Fruit fly (Drosophila melanogaster) whole organism, embryonic: ENCODE measurements around the gene CG11811.

ENCODE experiments used
- CG13624 ChIP-seq: fragments of 200-800 bp; sonication (Bioruptor generic); optimal IDR thresholded peaks from 2 replicates; lab custom pipeline; 2016; ENCODE audit warnings: missing biosample characterization, missing genetic modification characterization
- CG4707 ChIP-seq: fragments of 200-800 bp; sonication (Bioruptor generic); optimal IDR thresholded peaks from 2 replicates; lab custom pipeline; 2018; ENCODE audit warnings: missing biosample characterization, mild to moderate bottlenecking, missing genetic modification characterization, moderate library complexity
- CG5953 ChIP-seq: fragments of 200-800 bp; sonication (Bioruptor generic); IDR thresholded peaks from 2 replicates; pipeline ENCODE4 v1.3.6; 2022; ENCODE audit warnings: missing biosample characterization, missing genetic modification characterization
- Eip74EF ChIP-seq, 2 experiments: fragments of 200-800 bp in 1 of 2; fragments of >200 bp in 1 of 2; sonication (Bioruptor generic) in 1 of 2; optimal IDR thresholded peaks; 2 replicates each; lab custom pipeline; 2017 to 2019; ENCODE audit warnings: missing biosample characterization in 2 of 2, missing genetic modification characterization in 2 of 2, mild to moderate bottlenecking in 1 of 2, moderate library complexity in 1 of 2
- kay ChIP-seq: fragments of 200-800 bp; sonication (Bioruptor generic); optimal IDR thresholded peaks from 2 replicates; lab custom pipeline; 2016; ENCODE audit warnings: missing biosample characterization, missing genetic modification characterization
- slou ChIP-seq: fragments of 200-800 bp; sonication (Bioruptor generic); optimal IDR thresholded peaks from 3 replicates; lab custom pipeline; 2016; ENCODE audit warnings: missing biosample characterization, missing genetic modification characterization
- tup ChIP-seq: fragments of 200-800 bp; sonication (Bioruptor generic); optimal IDR thresholded peaks from 2 replicates; lab custom pipeline; 2016; ENCODE audit warnings: missing biosample characterization, mild to moderate bottlenecking, missing genetic modification characterization, moderate library complexity
- twi ChIP-seq: fragments of 200-800 bp; optimal IDR thresholded peaks from 2 replicates; lab custom pipeline; 2019; ENCODE audit warnings: missing biosample characterization, mild to moderate bottlenecking, missing genetic modification characterization, moderate library complexity

- no peak for TF ChIP-seq twi (tag; lab: Kevin White, UChicago)
- no peak for TF ChIP-seq tup (GFP tag; lab: Kevin White, UChicago)
- no peak for TF ChIP-seq CG4707
- no peak for TF ChIP-seq slou (GFP tag; lab: Kevin White, UChicago)
- TF ChIP-seq Eip74EF (GFP tag; optimal IDR thresholded peaks at IDR 0.05; lab: Kevin White, UChicago), result no peak
- no peak for TF ChIP-seq CG5953 (GFP tag; lab: Robert Waterston, UW)
- TF ChIP-seq kay (GFP tag; lab: Kevin White, UChicago), result no peak
- TF ChIP-seq CG13624 (GFP tag; lab: Kevin White, UChicago), result no peak
These were observed 10.6 kb upstream of the CG11811 start for dm6 chr3L:10680177-10680576.
